Worm (Caenorhabditis elegans): ENCODE data around the gene srz-101.

DNA sequence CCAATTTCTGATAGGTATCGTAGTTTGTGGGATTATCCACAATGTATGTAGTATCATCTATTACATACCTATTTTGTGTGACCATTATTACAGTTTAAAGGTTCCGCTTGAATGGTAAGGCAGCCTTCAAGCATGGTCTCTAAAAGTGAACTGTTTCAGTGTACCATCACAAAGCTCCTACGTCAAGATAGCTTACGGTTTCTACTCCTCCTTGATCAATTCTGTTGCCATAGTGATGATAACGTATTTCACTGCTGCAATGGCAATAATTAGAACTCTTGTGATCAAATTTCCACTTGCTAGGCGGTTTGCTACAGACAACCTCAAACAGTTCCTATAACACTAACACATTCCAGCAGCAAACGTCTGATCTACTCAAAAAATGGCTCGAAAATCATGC is 11.3 kb upstream of the srz-101 start:
- no peak for TF ChIP-seq unc-62 (GFP tag; optimal IDR thresholded peaks at IDR 0.05)
- TF ChIP-seq nhr-11 (tag; optimal IDR thresholded peaks at IDR 0.05) = no peak
